Worm (Caenorhabditis elegans): ENCODE data around the gene T07C4.3.

DNA sequence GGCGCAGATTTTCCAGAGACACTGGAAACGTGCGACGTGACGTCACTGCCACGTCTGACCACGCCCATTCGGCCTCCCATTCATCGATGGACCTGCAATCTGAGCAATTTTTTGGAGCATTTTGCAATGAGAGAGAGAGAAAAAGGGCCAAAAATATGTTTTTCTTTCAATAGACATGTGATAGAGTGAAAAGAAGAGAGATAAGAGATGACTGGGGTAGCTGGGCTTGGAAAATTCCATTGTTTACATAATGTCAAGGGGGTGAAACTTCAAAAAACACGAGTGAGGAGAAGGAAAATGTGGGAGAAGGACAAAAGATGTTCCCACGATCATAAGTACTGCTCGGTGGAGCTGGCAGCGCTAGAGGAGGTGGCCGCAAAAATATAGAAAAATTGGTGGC, 44.0 kb downstream of the T07C4.3 start, which contains the start of gene M03C11.1:
- TF ChIP-seq lin-35 (GFP tag; optimal IDR thresholded peaks at IDR 0.05) (no peak), pag-3 (tag; optimal IDR thresholded peaks at IDR 0.05; ENCODE audit: borderline replicate concordance, insufficient read depth) (no peak), nhr-76 (tag; optimal IDR thresholded peaks at IDR 0.05) (no peak), unc-62 (GFP tag; optimal IDR thresholded peaks at IDR 0.05) (no peak), mdl-1 (tag; optimal IDR thresholded peaks at IDR 0.05) (no peak), skn-1 (tag; optimal IDR thresholded peaks at IDR 0.05) (no peak), jun-1 (tag; optimal IDR thresholded peaks at IDR 0.05) (no peak), egl-27 (tag; optimal IDR thresholded peaks at IDR 0.05) (no peak), lir-3 (tag; optimal IDR thresholded peaks at IDR 0.05; ENCODE audit: poor library complexity) (no peak), elt-2 (tag; optimal IDR thresholded peaks at IDR 0.05) (no peak)
